Fruit fly (Drosophila melanogaster) whole organism, embryonic: ENCODE data around the gene Cyp313a2.
A peak's percentile ranks its signal among the peaks of the same experiment; 100 is the strongest.

ENCODE experiments used
- Adf1 ChIP-seq: fragments of 200-800 bp; sonication (Bioruptor generic); IDR thresholded peaks from 2 replicates; pipeline ENCODE4 v1.3.6; 2022; ENCODE audit warnings: missing biosample characterization, missing genetic modification characterization
- Antp ChIP-seq: fragments of 200-800 bp; sonication (Bioruptor generic); optimal IDR thresholded peaks from 3 replicates; lab custom pipeline; 2016; ENCODE audit warnings: missing biosample characterization, missing genetic modification characterization
- CG10147 ChIP-seq: fragments of 200-800 bp; sonication (Bioruptor generic); optimal IDR thresholded peaks from 2 replicates; lab custom pipeline; 2019; ENCODE audit warnings: missing biosample characterization, mild to moderate bottlenecking, missing genetic modification characterization, moderate library complexity
- CG10959 ChIP-seq: fragments of 200-800 bp; sonication (Bioruptor generic); IDR thresholded peaks from 2 replicates; pipeline ENCODE4 v1.3.6; 2022; ENCODE audit warnings: missing biosample characterization, missing genetic modification characterization
- CG11398 ChIP-seq: fragments of 200-800 bp; sonication (Bioruptor generic); optimal IDR thresholded peaks from 2 replicates; lab custom pipeline; 2016; ENCODE audit warnings: missing biosample characterization, missing genetic modification characterization
- CG12155 ChIP-seq: fragments of 200-800 bp; sonication (Bioruptor generic); optimal IDR thresholded peaks from 3 replicates; lab custom pipeline; 2016; ENCODE audit warnings: missing biosample characterization, missing genetic modification characterization
- CG13624 ChIP-seq: fragments of 200-800 bp; sonication (Bioruptor generic); optimal IDR thresholded peaks from 2 replicates; lab custom pipeline; 2016; ENCODE audit warnings: missing biosample characterization, missing genetic modification characterization
- CG15269 ChIP-seq: fragments of 200-800 bp; sonication (Bioruptor generic); optimal IDR thresholded peaks from 2 replicates; lab custom pipeline; 2018; ENCODE audit warnings: missing biosample characterization, mild to moderate bottlenecking, missing genetic modification characterization, moderate library complexity
- CG15696 ChIP-seq: fragments of 200-800 bp; sonication (Bioruptor generic); optimal IDR thresholded peaks from 2 replicates; lab custom pipeline; 2019; ENCODE audit warnings: missing biosample characterization, mild to moderate bottlenecking, missing genetic modification characterization, moderate library complexity
- CG1832 ChIP-seq: fragments of 200-800 bp; sonication (Bioruptor generic); optimal IDR thresholded peaks from 2 replicates; lab custom pipeline; 2017; ENCODE audit warnings: missing biosample characterization, mild to moderate bottlenecking, missing genetic modification characterization, inconsistent platforms
- CG18476 ChIP-seq: fragments of 200-800 bp; sonication (Bioruptor generic); optimal IDR thresholded peaks from 2 replicates; lab custom pipeline; 2016; ENCODE audit warnings: missing biosample characterization, mild to moderate bottlenecking, missing genetic modification characterization
- CG32532 ChIP-seq: fragments of 200-800 bp; sonication (Bioruptor generic); IDR thresholded peaks from 2 replicates; pipeline ENCODE4 v1.3.6; 2022; ENCODE audit warnings: missing biosample characterization, missing genetic modification characterization
- CG5180 ChIP-seq: fragments of 200-800 bp; sonication (Bioruptor generic); optimal IDR thresholded peaks from 3 replicates; lab custom pipeline; 2017; ENCODE audit warnings: missing biosample characterization, missing genetic modification characterization, mild to moderate bottlenecking, moderate library complexity, missing genetic modification reagents
- CG6813 ChIP-seq: fragments of 200-800 bp; sonication (Bioruptor generic); optimal IDR thresholded peaks from 2 replicates; lab custom pipeline; 2017; ENCODE audit warnings: missing biosample characterization, missing genetic modification characterization, mild to moderate bottlenecking, moderate library complexity, missing genetic modification reagents
- CG7556 ChIP-seq: fragments of 200-800 bp; sonication (Bioruptor generic); optimal IDR thresholded peaks from 2 replicates; lab custom pipeline; 2017; ENCODE audit warnings: missing biosample characterization, mild to moderate bottlenecking, missing genetic modification characterization
- CG8924 ChIP-seq: fragments of 200-800 bp; optimal IDR thresholded peaks from 3 replicates; lab custom pipeline; 2019; ENCODE audit warnings: missing biosample characterization, mild to moderate bottlenecking, missing genetic modification characterization, moderate library complexity
- CG8944 ChIP-seq: fragments of 200-800 bp; sonication (Bioruptor generic); optimal IDR thresholded peaks from 3 replicates; lab custom pipeline; 2016; ENCODE audit warnings: missing biosample characterization, missing genetic modification characterization
- CG9609 ChIP-seq: fragments of 200-800 bp; sonication (Bioruptor generic); optimal IDR thresholded peaks from 3 replicates; lab custom pipeline; 2016; ENCODE audit warnings: missing biosample characterization, missing genetic modification characterization
- Camta ChIP-seq: fragments of 200-800 bp; sonication (Bioruptor generic); optimal IDR thresholded peaks from 2 replicates; lab custom pipeline; 2016; ENCODE audit warnings: missing biosample characterization, missing genetic modification characterization
- CoRest ChIP-seq: fragments of 200-800 bp; sonication (Bioruptor generic); optimal IDR thresholded peaks from 3 replicates; lab custom pipeline; 2018; ENCODE audit warnings: missing biosample characterization, mild to moderate bottlenecking, missing genetic modification characterization, moderate library complexity
- Dek ChIP-seq: fragments of 200-800 bp; sonication (Bioruptor generic); optimal IDR thresholded peaks from 3 replicates; lab custom pipeline; 2019; ENCODE audit warnings: missing biosample characterization, mild to moderate bottlenecking, missing genetic modification characterization, moderate library complexity
- HLH4C ChIP-seq: fragments of 200-800 bp; sonication (Bioruptor generic); IDR thresholded peaks from 3 replicates; pipeline ENCODE4 v1.3.6; 2022; ENCODE audit warnings: missing biosample characterization, missing genetic modification characterization; ENCODE audit not compliant: partially characterized antibody
- HLH54F ChIP-seq: fragments of 200-800 bp; sonication (Bioruptor generic); optimal IDR thresholded peaks from 3 replicates; lab custom pipeline; 2016; ENCODE audit warnings: missing biosample characterization, missing genetic modification characterization
- Hand ChIP-seq: fragments of 200-800 bp; sonication (Bioruptor generic); optimal IDR thresholded peaks from 2 replicates; lab custom pipeline; 2017; ENCODE audit warnings: mild to moderate bottlenecking, missing biosample characterization, missing genetic modification reagents, missing genetic modification characterization
- MESR4 ChIP-seq: fragments of 200-800 bp; sonication (Bioruptor generic); optimal IDR thresholded peaks from 2 replicates; lab custom pipeline; 2018; ENCODE audit warnings: missing biosample characterization, mild to moderate bottlenecking, missing genetic modification characterization, moderate library complexity
- Max ChIP-seq: fragments of 200-800 bp; sonication (Bioruptor generic); optimal IDR thresholded peaks from 2 replicates; lab custom pipeline; 2016; ENCODE audit warnings: missing biosample characterization, mild to moderate bottlenecking, missing genetic modification characterization
- Myb ChIP-seq: fragments of 200-800 bp; sonication (Bioruptor generic); optimal IDR thresholded peaks from 2 replicates; lab custom pipeline; 2016; ENCODE audit warnings: missing biosample characterization, missing genetic modification characterization
- NFAT ChIP-seq: fragments of 200-800 bp; sonication (Bioruptor generic); IDR thresholded peaks from 2 replicates; pipeline ENCODE4 v1.3.6; 2022; ENCODE audit warnings: missing biosample characterization, missing genetic modification characterization
- Poxn ChIP-seq: fragments of 200-800 bp; sonication (Bioruptor generic); IDR thresholded peaks from 2 replicates; pipeline ENCODE4 v1.3.6; 2022; ENCODE audit warnings: missing biosample characterization, missing genetic modification characterization
- Six4 ChIP-seq: fragments of 200-800 bp; sonication (Bioruptor generic); optimal IDR thresholded peaks from 2 replicates; lab custom pipeline; 2016; ENCODE audit warnings: missing biosample characterization, missing genetic modification characterization
- Trl ChIP-seq, 3 experiments: fragments of >200 bp in 2 of 3; fragments of 200-800 bp in 1 of 3; sonication (Bioruptor generic) in 1 of 3; optimal IDR thresholded peaks; 2 replicates in 1 of 3; 3 replicates in 2 of 3; lab custom pipeline; 2016 to 2017; ENCODE audit warnings: missing biosample characterization in 1 of 3, missing genetic modification characterization in 1 of 3
- amos ChIP-seq: fragments of 200-800 bp; sonication (Bioruptor generic); IDR thresholded peaks from 2 replicates; pipeline ENCODE4 v1.3.6; 2022; ENCODE audit warnings: missing biosample characterization, missing genetic modification characterization; ENCODE audit not compliant: partially characterized antibody
- cg ChIP-seq: fragments of 200-800 bp; sonication (Bioruptor generic); optimal IDR thresholded peaks from 3 replicates; lab custom pipeline; 2019; ENCODE audit warnings: missing biosample characterization, mild to moderate bottlenecking, missing genetic modification characterization, moderate library complexity
- eve ChIP-seq, 2 experiments: fragments of >200 bp; optimal IDR thresholded peaks; 2 replicates each; lab custom pipeline; 2017; ENCODE audit warnings: missing biosample characterization in 2 of 2, missing genetic modification characterization in 2 of 2
- eyg ChIP-seq: fragments of 200-800 bp; sonication (Bioruptor generic); optimal IDR thresholded peaks from 3 replicates; lab custom pipeline; 2016; ENCODE audit warnings: missing biosample characterization, missing genetic modification characterization
- ftz-f1 ChIP-seq: fragments of 200-800 bp; sonication (Bioruptor generic); optimal IDR thresholded peaks from 2 replicates; lab custom pipeline; 2016; ENCODE audit warnings: missing biosample characterization, missing genetic modification characterization
- grn ChIP-seq: fragments of 200-800 bp; sonication (Bioruptor generic); optimal IDR thresholded peaks from 3 replicates; lab custom pipeline; 2017; ENCODE audit warnings: missing biosample characterization, missing genetic modification characterization
- hth ChIP-seq: fragments of >200 bp; optimal IDR thresholded peaks from 2 replicates; lab custom pipeline; 2017; ENCODE audit warnings: inconsistent platforms
- klu ChIP-seq: fragments of 200-800 bp; sonication (Bioruptor generic); IDR thresholded peaks from 2 replicates; pipeline ENCODE4 v1.3.6; 2022; ENCODE audit warnings: missing biosample characterization, missing genetic modification characterization
- lmd ChIP-seq: fragments of 200-800 bp; sonication (Bioruptor generic); IDR thresholded peaks from 2 replicates; pipeline ENCODE4 v1.3.6; 2022; ENCODE audit warnings: missing biosample characterization, missing genetic modification characterization
- maf-S ChIP-seq: fragments of 200-800 bp; sonication (Bioruptor generic); optimal IDR thresholded peaks from 2 replicates; lab custom pipeline; 2016; ENCODE audit warnings: missing biosample characterization, missing genetic modification characterization
- nerfin-1 ChIP-seq: fragments of 200-800 bp; sonication (Bioruptor generic); optimal IDR thresholded peaks from 3 replicates; lab custom pipeline; 2019; ENCODE audit warnings: missing biosample characterization, mild to moderate bottlenecking, missing genetic modification characterization, moderate library complexity
- nom ChIP-seq: fragments of 200-800 bp; sonication (Bioruptor generic); optimal IDR thresholded peaks from 2 replicates; lab custom pipeline; 2017; ENCODE audit warnings: missing biosample characterization, missing genetic modification characterization, mild to moderate bottlenecking, moderate library complexity, missing genetic modification reagents
- odd ChIP-seq: fragments of 200-800 bp; sonication (Bioruptor generic); optimal IDR thresholded peaks from 2 replicates; lab custom pipeline; 2017; ENCODE audit warnings: missing biosample characterization, mild to moderate bottlenecking, missing genetic modification characterization
- pb ChIP-seq: fragments of 200-800 bp; sonication (Bioruptor generic); optimal IDR thresholded peaks from 3 replicates; lab custom pipeline; 2016; ENCODE audit warnings: missing biosample characterization, missing genetic modification characterization
- sima ChIP-seq: fragments of 200-800 bp; sonication (Bioruptor generic); optimal IDR thresholded peaks from 2 replicates; lab custom pipeline; 2016; ENCODE audit warnings: missing biosample characterization, missing genetic modification characterization
- sr ChIP-seq: fragments of 200-800 bp; sonication (Bioruptor generic); IDR thresholded peaks from 3 replicates; pipeline ENCODE4 v1.3.6; 2022; ENCODE audit warnings: missing biosample characterization, missing genetic modification characterization
- stwl ChIP-seq: fragments of 200-800 bp; sonication (Bioruptor generic); optimal IDR thresholded peaks from 3 replicates; lab custom pipeline; 2018; ENCODE audit warnings: missing biosample characterization, mild to moderate bottlenecking, missing genetic modification characterization, moderate library complexity
- usp ChIP-seq: fragments of >200 bp; optimal IDR thresholded peaks from 2 replicates; lab custom pipeline; 2017; ENCODE audit warnings: missing biosample characterization, missing genetic modification characterization
- wor ChIP-seq: fragments of 200-800 bp; sonication (Bioruptor generic); IDR thresholded peaks from 2 replicates; pipeline ENCODE4 v1.3.6; 2022; ENCODE audit warnings: missing biosample characterization, missing genetic modification characterization

Gene Cyp313a2

DNA sequence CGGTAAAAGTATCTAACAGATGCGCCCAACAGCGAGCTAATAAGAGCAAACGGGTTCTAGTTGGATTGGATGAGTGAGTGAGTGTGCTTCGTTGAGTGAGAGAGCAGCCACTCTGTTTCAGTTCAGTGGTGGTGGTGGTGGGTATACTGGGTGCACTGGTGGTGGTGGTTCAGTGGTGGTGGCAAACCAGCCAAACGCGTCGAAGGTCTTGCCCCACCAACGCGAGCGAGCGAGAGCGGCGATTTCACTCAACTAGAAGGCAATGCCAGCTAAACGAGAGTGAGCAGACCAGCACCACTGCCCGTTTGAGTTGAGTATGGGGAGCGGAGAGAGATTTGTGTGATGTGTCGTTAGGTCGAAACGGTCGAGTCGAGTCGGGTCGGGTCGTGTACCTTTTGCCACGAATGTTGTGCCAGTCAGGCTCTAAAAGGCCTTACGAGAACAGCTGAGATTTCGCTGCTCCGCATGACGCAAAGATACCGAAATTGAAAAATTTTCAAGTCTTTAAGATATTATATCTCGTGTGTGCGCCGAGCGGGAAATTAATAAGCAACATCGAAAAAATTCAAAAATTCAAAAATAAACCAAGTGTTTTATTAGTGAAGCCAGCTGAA is 44.1 kb upstream of the Cyp313a2 start (continued):
- TF ChIP-seq Adf1 (GFP tag; lab: Robert Waterston, UW): peak; percentile 48; the same call in 1 of the 2 replicates
- no peak for TF ChIP-seq Poxn
- peak; percentile 12 for TF ChIP-seq CoRest (tag; lab: Kevin White, UChicago)
- TF ChIP-seq CG12155: no peak
- no peak for TF ChIP-seq CG18476 (GFP tag; lab: Kevin White, UChicago)
- no peak for TF ChIP-seq maf-S (GFP tag; lab: Kevin White, UChicago)
- TF ChIP-seq CG10959 (GFP tag; lab: Robert Waterston, UW): no peak
- TF ChIP-seq Camta (GFP tag; lab: Kevin White, UChicago): no peak
- no peak for TF ChIP-seq CG15696 (tag; lab: Kevin White, UChicago)
- no peak for TF ChIP-seq Antp (GFP tag; lab: Kevin White, UChicago)
- no peak for TF ChIP-seq CG8944 (GFP tag; lab: Kevin White, UChicago)
- no peak for TF ChIP-seq hth (lab: Kevin White, UChicago)
- TF ChIP-seq nerfin-1 (tag; lab: Kevin White, UChicago): no peak
- TF ChIP-seq CG32532 (GFP tag; lab: Robert Waterston, UW): peak; percentile 48; the same call in 1 of the 2 replicates
- no peak for TF ChIP-seq eve (GFP tag; optimal IDR thresholded peaks at IDR 0.05; lab: Kevin White, UChicago)
- no peak for TF ChIP-seq Max (GFP tag; lab: Kevin White, UChicago)
- TF ChIP-seq CG7556 (GFP tag; lab: Kevin White, UChicago): no peak
- TF ChIP-seq Hand (GFP tag; lab: Kevin White, UChicago): no peak
- no peak for TF ChIP-seq NFAT (GFP tag; lab: Robert Waterston, UW)
- TF ChIP-seq MESR4 (GFP tag; lab: Kevin White, UChicago): no peak
- no peak for TF ChIP-seq usp
- TF ChIP-seq CG15269 (tag; lab: Kevin White, UChicago): no peak
- no peak for TF ChIP-seq CG6813
- peak; percentile 6 for TF ChIP-seq nom (GFP tag; lab: Kevin White, UChicago)
- no peak for TF ChIP-seq klu (GFP tag; lab: Robert Waterston, UW)
- TF ChIP-seq sr (GFP tag; lab: Robert Waterston, UW): peak; percentile 26; the same call in 1 of the 3 replicates
- TF ChIP-seq CG5180 (GFP tag; lab: Kevin White, UChicago): peak; percentile 67
- TF ChIP-seq odd (GFP tag; lab: Kevin White, UChicago): no peak
- no peak for TF ChIP-seq Myb (GFP tag; lab: Kevin White, UChicago)
- TF ChIP-seq Dek (tag; lab: Kevin White, UChicago): no peak
- no peak for TF ChIP-seq wor
- peak; percentile 98 for TF ChIP-seq CG1832 (GFP tag; lab: Kevin White, UChicago)
- no peak for TF ChIP-seq lmd (GFP tag; lab: Robert Waterston, UW)
- no peak for TF ChIP-seq CG13624
- peak; percentile 65; the same call in 2 of the 3 replicates for TF ChIP-seq HLH4C (GFP tag; lab: Robert Waterston, UW)
- no peak for TF ChIP-seq eyg (GFP tag; lab: Kevin White, UChicago)
- no peak for TF ChIP-seq pb (GFP tag; lab: Kevin White, UChicago)
- no peak for TF ChIP-seq HLH54F (GFP tag; lab: Kevin White, UChicago)
- TF ChIP-seq CG11398 (GFP tag; lab: Kevin White, UChicago): no peak
- TF ChIP-seq CG9609 (GFP tag; lab: Kevin White, UChicago): no peak
- peak; percentile 93 for TF ChIP-seq ftz-f1
- peak; percentile 81 to 82 for TF ChIP-seq Trl (optimal IDR thresholded peaks at IDR 0.05; lab: Kevin White, UChicago)
- peak; percentile 22 for TF ChIP-seq Trl (GFP tag; optimal IDR thresholded peaks at IDR 0.05; lab: Kevin White, UChicago)
- peak; percentile 95 for TF ChIP-seq cg (GFP tag; lab: Kevin White, UChicago)
- no peak for TF ChIP-seq CG8924 (tag; lab: Kevin White, UChicago)
- no peak for TF ChIP-seq stwl (tag; lab: Kevin White, UChicago)
- TF ChIP-seq grn (GFP tag; lab: Kevin White, UChicago): no peak
- TF ChIP-seq CG10147 (GFP tag; lab: Kevin White, UChicago): no peak
- no peak for TF ChIP-seq sima
- TF ChIP-seq amos: peak; percentile 71; the same call in 1 of the 2 replicates
- no peak for TF ChIP-seq Six4 (GFP tag; lab: Kevin White, UChicago)
